Fruit fly (Drosophila melanogaster) whole organism, prepupa: ENCODE measurements around the gene CG5421.

ENCODE experiments used
- CG3032 ChIP-seq: fragments of 200-800 bp; optimal IDR thresholded peaks from 2 replicates; lab custom pipeline; 2019; ENCODE audit warnings: missing biosample characterization, mild to moderate bottlenecking, missing genetic modification characterization, moderate library complexity
- CG6163 ChIP-seq: fragments of 200-800 bp; sonication (Bioruptor generic); IDR thresholded peaks from 3 replicates; pipeline ENCODE4 v1.3.6; 2022; ENCODE audit warnings: missing biosample characterization, missing genetic modification characterization
- CG7368 ChIP-seq: fragments of 200-800 bp; sonication (Bioruptor generic); optimal IDR thresholded peaks from 3 replicates; lab custom pipeline; 2016; ENCODE audit warnings: missing biosample characterization, missing genetic modification characterization
- Hr39 ChIP-seq: fragments of 200-800 bp; sonication (Bioruptor generic); optimal IDR thresholded peaks from 2 replicates; lab custom pipeline; 2016; ENCODE audit warnings: missing biosample characterization, missing genetic modification characterization
- OdsH ChIP-seq: fragments of 200-800 bp; sonication (Bioruptor generic); optimal IDR thresholded peaks from 3 replicates; lab custom pipeline; 2016; ENCODE audit warnings: missing biosample characterization, missing genetic modification characterization
- Sox15 ChIP-seq: fragments of 200-800 bp; sonication (Bioruptor generic); optimal IDR thresholded peaks from 3 replicates; lab custom pipeline; 2016; ENCODE audit warnings: missing biosample characterization, missing genetic modification characterization
- eg ChIP-seq: fragments of 200-800 bp; sonication (Bioruptor generic); IDR thresholded peaks from 3 replicates; pipeline ENCODE4 v1.3.6; 2022; ENCODE audit warnings: missing biosample characterization, missing genetic modification characterization
- lz ChIP-seq: fragments of 200-800 bp; sonication (Bioruptor generic); optimal IDR thresholded peaks from 3 replicates; lab custom pipeline; 2016; ENCODE audit warnings: missing biosample characterization, missing genetic modification characterization
- pdm3 ChIP-seq: fragments of 200-800 bp; sonication (Bioruptor generic); optimal IDR thresholded peaks from 3 replicates; lab custom pipeline; 2016; ENCODE audit warnings: missing biosample characterization, missing genetic modification characterization
- salr ChIP-seq, 2 experiments: fragments of 200-800 bp; sonication (Bioruptor generic); optimal IDR thresholded peaks; 3 replicates each; lab custom pipeline; 2016 to 2018; ENCODE audit warnings: missing biosample characterization in 2 of 2, missing genetic modification characterization in 2 of 2, mild to moderate bottlenecking in 1 of 2
- spab ChIP-seq: fragments of 200-800 bp; sonication (Bioruptor generic); optimal IDR thresholded peaks from 2 replicates; lab custom pipeline; 2017; ENCODE audit warnings: missing biosample characterization, mild to moderate bottlenecking, missing genetic modification characterization, missing genetic modification reagents
- ss ChIP-seq, 2 experiments: fragments of 200-800 bp; sonication (Bioruptor generic); optimal IDR thresholded peaks; 2 replicates in 1 of 2; 3 replicates in 1 of 2; lab custom pipeline; 2017 to 2018; ENCODE audit warnings: mild to moderate bottlenecking in 2 of 2, missing biosample characterization in 2 of 2, missing genetic modification characterization in 2 of 2, moderate library complexity in 1 of 2

- TF ChIP-seq CG7368 (GFP tag; lab: Kevin White, UChicago) (no peak), ss (GFP tag; optimal IDR thresholded peaks at IDR 0.05; lab: Kevin White, UChicago) (peak in 1 of 2 experiments; percentile 43), lz (GFP tag; lab: Kevin White, UChicago) (no peak), CG6163 (GFP tag; lab: Robert Waterston, UW) (no peak), OdsH (GFP tag; lab: Kevin White, UChicago) (no peak), Sox15 (GFP tag; lab: Kevin White, UChicago) (no peak), eg (GFP tag; lab: Robert Waterston, UW) (no peak), pdm3 (no peak), spab (GFP tag; lab: Kevin White, UChicago) (no peak), Hr39 (GFP tag; lab: Kevin White, UChicago) (no peak), salr (GFP tag; optimal IDR thresholded peaks at IDR 0.05; lab: Kevin White, UChicago) (no peak), CG3032 (tag; lab: Kevin White, UChicago) (no peak)
Measured at dm6 chr2L:12457201-12457600, 9.3 kb upstream of the CG5421 start.
